Fruit fly (Drosophila melanogaster) whole organism, pupa: ENCODE measurements around the gene Taf8.

Source experiments
- CG17806 ChIP-seq: fragments of 200-800 bp; sonication (Bioruptor generic); optimal IDR thresholded peaks from 2 replicates; lab custom pipeline; 2018; ENCODE audit warnings: missing biosample characterization, mild to moderate bottlenecking, missing genetic modification characterization, moderate library complexity
- CG34367 ChIP-seq: fragments of 200-800 bp; sonication (Bioruptor generic); optimal IDR thresholded peaks from 2 replicates; lab custom pipeline; 2018; ENCODE audit warnings: missing biosample characterization, mild to moderate bottlenecking, missing genetic modification characterization
- CG4496 ChIP-seq: fragments of 200-800 bp; sonication (Bioruptor generic); IDR thresholded peaks from 3 replicates; pipeline ENCODE4 v1.3.6; 2022; ENCODE audit warnings: missing biosample characterization, missing genetic modification characterization
- Pif1A ChIP-seq: fragments of 200-800 bp; sonication (Bioruptor generic); optimal IDR thresholded peaks from 3 replicates; lab custom pipeline; 2016; ENCODE audit warnings: missing biosample characterization, missing genetic modification characterization
- Snoo ChIP-seq: fragments of 200-800 bp; sonication (Bioruptor generic); optimal IDR thresholded peaks from 3 replicates; lab custom pipeline; 2017; ENCODE audit warnings: missing biosample characterization, mild to moderate bottlenecking, missing genetic modification characterization, inconsistent platforms

dm6 chrX:18082674-18083073 lies 19.1 kb upstream of the Taf8 start:
- TF ChIP-seq CG34367 (tag; lab: Kevin White, UChicago) (no peak), Pif1A (GFP tag; lab: Kevin White, UChicago) (no peak), Snoo (tag; lab: Kevin White, UChicago) (no peak), CG17806 (tag; lab: Kevin White, UChicago) (no peak), CG4496 (no peak)
